Worm (Caenorhabditis elegans): Measurements from ENCODE around the gene npr-6.

The npr-6 gene

ce11 chrX:10285634-10286033 lies at the start of gene npr-6:
Gene npr-6 (minus strand): TSS chrX:10285734.
- TF ChIP-seq pha-4 (tag; optimal IDR thresholded peaks at IDR 0.05), result no peak
- TF ChIP-seq nhr-28 (tag; optimal IDR thresholded peaks at IDR 0.05), result no peak
- TF ChIP-seq nhr-2 (tag; optimal IDR thresholded peaks at IDR 0.05), result no peak
- TF ChIP-seq unc-120 (tag; optimal IDR thresholded peaks at IDR 0.05; ENCODE audit: poor library complexity, severe bottlenecking), result no peak
- no peak for TF ChIP-seq elt-1 (tag; optimal IDR thresholded peaks at IDR 0.05; ENCODE audit: borderline replicate concordance, insufficient read depth)
- no peak for TF ChIP-seq drap-1 (GFP tag; optimal IDR thresholded peaks at IDR 0.05)
- no peak for TF ChIP-seq lin-13 (tag; optimal IDR thresholded peaks at IDR 0.05)
- no peak for TF ChIP-seq ztf-11 (tag; optimal IDR thresholded peaks at IDR 0.05)
- no peak for TF ChIP-seq snpc-4 (tag; optimal IDR thresholded peaks at IDR 0.05)
- TF ChIP-seq hlh-1 (tag; optimal IDR thresholded peaks at IDR 0.05), result no peak

ce11 chrX:10333301-10333854 lies 47.8 kb upstream of the npr-6 start, which contains the start of gene R07E3.4:
Gene R07E3.4 (minus strand): TSS chrX:10333351.
- TF ChIP-seq unc-120 (tag; optimal IDR thresholded peaks at IDR 0.05; ENCODE audit: poor library complexity, severe bottlenecking) (no peak), hlh-1 (tag; optimal IDR thresholded peaks at IDR 0.05) (peak; percentile 2)

- TF ChIP-seq unc-62 (GFP tag; optimal IDR thresholded peaks at IDR 0.05) (peak; percentile 32), ces-1 (GFP tag; optimal IDR thresholded peaks at IDR 0.05) (peak; percentile 39), nhr-2 (tag; optimal IDR thresholded peaks at IDR 0.05) (no peak), ceh-43 (GFP tag; optimal IDR thresholded peaks at IDR 0.05) (no peak)
Observed at ce11 chrX:10332035-10332614, 46.6 kb upstream of the npr-6 start.

ce11 chrX:10327323-10328022 lies 41.9 kb upstream of the npr-6 start, which contains the start of gene acl-5:
Gene acl-5 (minus strand): TSS chrX:10327456.
- TF ChIP-seq unc-62 (GFP tag; optimal IDR thresholded peaks at IDR 0.05) (no peak), bed-3 (GFP tag; optimal IDR thresholded peaks at IDR 0.05) (no peak), nhr-28 (tag; optimal IDR thresholded peaks at IDR 0.05) (no peak), M03D4.4 (tag; optimal IDR thresholded peaks at IDR 0.05) (no peak), sem-2 (GFP tag; optimal IDR thresholded peaks at IDR 0.05) (no peak), ceh-39 (tag; optimal IDR thresholded peaks at IDR 0.05) (no peak), nhr-237 (tag; optimal IDR thresholded peaks at IDR 0.05) (no peak), hlh-1 (tag; optimal IDR thresholded peaks at IDR 0.05) (no peak), elt-3 (tag; optimal IDR thresholded peaks at IDR 0.05) (no peak), tbx-8 (GFP tag; optimal IDR thresholded peaks at IDR 0.05) (no peak), flh-1 (GFP tag; optimal IDR thresholded peaks at IDR 0.05) (no peak), cnd-1 (tag; optimal IDR thresholded peaks at IDR 0.05) (no peak), nhr-2 (tag; optimal IDR thresholded peaks at IDR 0.05) (no peak), lin-32 (GFP tag; optimal IDR thresholded peaks at IDR 0.05) (no peak), ceh-83 (GFP tag; optimal IDR thresholded peaks at IDR 0.05) (no peak)

ce11 chrX:10321401-10321800 lies 35.9 kb upstream of the npr-6 start:
- TF ChIP-seq cnd-1 (tag; optimal IDR thresholded peaks at IDR 0.05) (no peak), nhr-237 (tag; optimal IDR thresholded peaks at IDR 0.05) (no peak), unc-62 (GFP tag; optimal IDR thresholded peaks at IDR 0.05) (no peak), ces-1 (GFP tag; optimal IDR thresholded peaks at IDR 0.05) (no peak), nhr-12 (tag; optimal IDR thresholded peaks at IDR 0.05) (no peak), unc-39 (tag; optimal IDR thresholded peaks at IDR 0.05) (no peak)

- TF ChIP-seq mep-1 (tag; optimal IDR thresholded peaks at IDR 0.05) (no peak), lin-13 (tag; optimal IDR thresholded peaks at IDR 0.05) (no peak), unc-120 (tag; optimal IDR thresholded peaks at IDR 0.05; ENCODE audit: poor library complexity, severe bottlenecking) (no peak), M03D4.4 (tag; optimal IDR thresholded peaks at IDR 0.05) (no peak), sptf-1 (tag; optimal IDR thresholded peaks at IDR 0.05) (no peak), nhr-28 (tag; optimal IDR thresholded peaks at IDR 0.05) (no peak), blmp-1 (tag; optimal IDR thresholded peaks at IDR 0.05) (no peak), snpc-4 (tag; optimal IDR thresholded peaks at IDR 0.05) (no peak), mls-2 (tag; optimal IDR thresholded peaks at IDR 0.05) (no peak), zip-8 (tag; optimal IDR thresholded peaks at IDR 0.05) (no peak), lsy-2 (tag; optimal IDR thresholded peaks at IDR 0.05) (no peak), elt-3 (tag; optimal IDR thresholded peaks at IDR 0.05) (no peak), ham-2 (GFP tag; optimal IDR thresholded peaks at IDR 0.05) (no peak)
Observed at ce11 chrX:10319653-10320052, 34.1 kb upstream of the npr-6 start.
